Fruit fly (Drosophila melanogaster) ovary, adult (tissue): ENCODE results near the gene CG4017.

Source experiments
- CG17801 ChIP-seq: fragments of 200-800 bp; optimal IDR thresholded peaks from 2 replicates; lab custom pipeline; 2019; ENCODE audit warnings: missing biosample characterization, mild to moderate bottlenecking, missing genetic modification characterization, moderate library complexity; ENCODE audit not compliant: partially characterized antibody

The CG4017 gene

dm6 chr2L:9766758-9767157, at the start of gene CG4017:
CG4017 (plus strand) TSS chr2L:9767058.
- no peak for TF ChIP-seq CG17801 (GFP tag; lab: Kevin White, UChicago)

dm6 chr2L:9728791-9729190, 38.1 kb upstream of the CG4017 start:
- TF ChIP-seq CG17801 (GFP tag; lab: Kevin White, UChicago), result no peak

- TF ChIP-seq CG17801 (GFP tag; lab: Kevin White, UChicago), result no peak
These were observed 37.1 kb upstream of the CG4017 start, which contains the start of gene CG13116 for dm6 chr2L:9729618-9730284. CG13116 (plus strand) TSS chr2L:9729940.

dm6 chr2L:9731269-9731668, 35.6 kb upstream of the CG4017 start:
- no peak for TF ChIP-seq CG17801 (GFP tag; lab: Kevin White, UChicago)

- no peak for TF ChIP-seq CG17801 (GFP tag; lab: Kevin White, UChicago)
These were observed 32.7 kb upstream of the CG4017 start for dm6 chr2L:9734134-9734533.

dm6 chr2L:9736000-9736695, 30.7 kb upstream of the CG4017 start, which contains the start of gene CG13117:
CG13117 (plus strand) TSS chr2L:9736645.
- TF ChIP-seq CG17801 (GFP tag; lab: Kevin White, UChicago), result no peak

- TF ChIP-seq CG17801 (GFP tag; lab: Kevin White, UChicago), result no peak
These were observed 29.5 kb upstream of the CG4017 start for dm6 chr2L:9737360-9737759.

- no peak for TF ChIP-seq CG17801 (GFP tag; lab: Kevin White, UChicago)
These were observed 29.1 kb upstream of the CG4017 start for dm6 chr2L:9737803-9738202.

- no peak for TF ChIP-seq CG17801 (GFP tag; lab: Kevin White, UChicago)
These were observed 27.2 kb upstream of the CG4017 start for dm6 chr2L:9739685-9740084.

dm6 chr2L:9743823-9744222, 23.0 kb upstream of the CG4017 start:
- TF ChIP-seq CG17801 (GFP tag; lab: Kevin White, UChicago), result no peak

- TF ChIP-seq CG17801 (GFP tag; lab: Kevin White, UChicago), result no peak
These were observed 22.2 kb upstream of the CG4017 start for dm6 chr2L:9744634-9745033.

dm6 chr2L:9746236-9747225, 20.3 kb upstream of the CG4017 start, which contains the start of gene Nckx30C:
Nckx30C (minus strand) TSS chr2L:9746495.
- TF ChIP-seq CG17801 (GFP tag; lab: Kevin White, UChicago), result no peak

dm6 chr2L:9749745-9750144, 17.1 kb upstream of the CG4017 start, which contains the start of gene Cyp4e3:
Cyp4e3 (minus strand) TSS chr2L:9750071.
- TF ChIP-seq CG17801 (GFP tag; lab: Kevin White, UChicago), result no peak

dm6 chr2L:9753357-9753756, 13.5 kb upstream of the CG4017 start:
- no peak for TF ChIP-seq CG17801 (GFP tag; lab: Kevin White, UChicago)

- no peak for TF ChIP-seq CG17801 (GFP tag; lab: Kevin White, UChicago)
These were observed 12.0 kb upstream of the CG4017 start for dm6 chr2L:9754817-9755216.
